Fruit fly (Drosophila melanogaster) ovary, adult (tissue): Measurements from ENCODE around the gene CG12057.

Source experiments
- CG17801 ChIP-seq: fragments of 200-800 bp; optimal IDR thresholded peaks from 2 replicates; lab custom pipeline; 2019; ENCODE audit warnings: missing biosample characterization, mild to moderate bottlenecking, missing genetic modification characterization, moderate library complexity; ENCODE audit not compliant: partially characterized antibody

CG12057 gene

DNA sequence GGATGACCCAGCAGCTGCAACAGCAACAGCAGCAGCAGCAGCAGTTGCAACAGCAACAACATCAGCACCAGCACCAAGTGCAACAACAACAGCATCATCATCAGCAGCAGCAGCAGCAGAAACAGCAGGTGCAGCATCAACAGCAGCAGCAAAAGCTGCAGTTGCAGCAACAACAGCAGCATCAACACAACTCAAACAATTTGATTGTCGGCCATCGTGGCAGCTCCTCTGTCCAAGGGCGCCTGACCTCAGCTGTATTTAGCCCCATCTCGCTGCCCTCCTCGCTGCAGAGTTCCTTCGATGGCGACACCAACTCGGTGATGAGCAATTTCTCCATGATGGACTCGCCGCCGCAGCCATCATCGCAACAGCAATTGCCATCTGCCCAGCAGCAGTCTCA lies 23.2 kb upstream of the CG12057 start:
- TF ChIP-seq CG17801: no peak

DNA sequence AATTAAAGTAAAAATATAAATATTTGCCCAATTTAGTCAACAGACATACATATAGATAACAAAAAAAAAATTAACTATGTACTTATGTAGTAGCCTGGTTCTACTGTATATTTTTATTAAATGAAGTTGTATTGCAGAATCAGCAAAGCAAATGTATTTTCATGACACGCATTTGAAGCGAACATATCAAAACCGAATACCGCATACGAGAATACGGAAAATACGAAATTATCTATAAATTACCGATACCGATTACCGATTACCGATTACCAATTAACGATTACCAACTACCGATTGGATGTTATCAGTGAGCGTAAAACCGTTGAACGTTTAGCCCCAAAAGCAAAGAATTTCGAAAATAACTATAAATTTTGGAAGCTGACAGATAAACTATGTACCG lies 4.0 kb upstream of the CG12057 start:
- TF ChIP-seq CG17801: no peak

DNA sequence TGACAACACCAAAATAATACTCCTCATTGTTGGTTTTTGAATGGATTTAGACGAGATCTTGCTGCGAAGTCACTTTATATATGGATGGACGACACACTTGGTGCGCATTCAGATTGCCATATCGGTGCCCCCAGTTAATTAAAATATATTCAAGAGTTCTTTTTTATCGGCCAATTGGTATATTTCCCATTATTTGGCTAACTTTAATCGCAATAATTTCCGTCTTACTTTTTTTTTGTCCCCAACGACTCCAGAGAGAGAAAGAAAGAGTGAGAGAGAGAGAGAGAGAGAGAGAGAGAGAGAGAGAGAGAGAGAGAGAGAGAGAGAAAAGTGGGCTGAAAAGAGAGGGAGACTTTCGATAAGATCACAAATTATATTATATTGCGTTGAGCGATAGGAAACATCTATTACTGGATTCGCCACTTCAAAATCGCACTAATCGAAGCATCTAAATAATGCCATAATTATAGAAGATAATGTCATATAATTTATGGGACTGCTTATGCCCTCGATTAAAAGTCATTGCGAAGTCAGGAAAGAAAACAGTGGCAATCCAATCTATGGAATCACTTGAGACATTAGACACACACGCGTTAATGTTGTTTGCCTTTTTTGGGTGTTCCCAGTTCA lies 787 bp upstream of the CG12057 start, which contains the start of gene CG12115:
CG12115 (minus strand) TSS at position 51 of the 630 bp plus-strand sequence.
- TF ChIP-seq CG17801: no peak

DNA sequence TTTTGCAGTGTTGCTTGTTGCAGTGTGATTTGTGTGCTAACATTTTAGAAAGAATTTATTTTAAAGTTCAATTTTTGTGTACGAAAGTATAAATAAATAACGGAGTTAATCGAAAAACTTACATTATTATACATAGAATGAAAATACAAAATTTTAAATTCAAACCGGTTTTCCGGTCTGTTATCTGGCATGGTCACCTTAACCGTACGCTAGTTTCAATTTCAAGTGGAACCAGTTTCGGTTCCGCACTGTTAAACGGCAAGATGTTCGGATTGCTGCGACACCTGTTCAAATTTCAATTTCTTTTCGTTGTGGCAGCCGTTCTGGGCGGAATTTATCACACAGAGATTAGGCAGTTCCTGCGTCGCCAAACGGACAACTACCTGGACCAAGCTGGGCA lies 972 bp downstream of the CG12057 start, which contains the start of gene CG12056:
CG12056 (plus strand) TSS at position 241 of the 400 bp plus-strand sequence.
- TF ChIP-seq CG17801: no peak

DNA sequence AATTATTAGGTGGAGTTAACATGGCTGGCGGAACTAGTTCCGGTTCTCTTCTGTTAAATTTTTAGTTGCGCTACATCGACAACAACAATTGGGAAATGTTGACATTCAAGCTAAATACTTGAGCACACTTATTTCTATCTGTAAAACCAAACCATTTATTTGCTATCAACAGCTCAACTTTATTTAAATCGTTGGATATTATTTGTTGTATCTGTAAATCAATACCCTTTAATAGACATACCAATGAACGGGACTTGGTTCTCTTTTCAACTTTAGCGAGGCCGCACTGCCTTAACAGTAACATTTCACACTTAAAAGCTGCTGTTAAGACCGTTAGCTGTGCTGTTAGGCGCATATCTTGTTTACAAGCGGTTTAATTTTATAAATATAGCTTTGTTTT lies 2.1 kb downstream of the CG12057 start, which contains the start of gene CG12106:
CG12106 (plus strand) TSS at position 295 of the 400 bp plus-strand sequence.
- TF ChIP-seq CG17801: peak; percentile 70

DNA sequence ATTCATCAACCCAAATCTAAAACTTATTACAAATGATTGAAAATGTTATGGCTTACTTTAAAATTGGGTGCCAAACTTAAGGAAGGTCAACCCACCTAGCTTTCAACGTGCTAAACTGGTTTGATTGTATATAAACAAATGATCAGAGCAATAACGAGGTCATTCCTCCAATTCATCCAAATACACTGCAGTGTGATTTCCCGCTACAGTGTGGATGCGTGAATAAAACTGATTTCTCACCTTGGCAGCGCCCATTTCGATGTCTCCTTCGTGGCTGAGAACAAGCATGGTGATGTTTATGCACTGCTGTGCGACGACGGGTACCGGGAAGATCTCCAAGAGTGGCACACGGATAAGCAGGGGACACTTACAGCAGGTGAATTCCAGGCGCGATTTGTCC lies 3.9 kb downstream of the CG12057 start:
- TF ChIP-seq CG17801: no peak

DNA sequence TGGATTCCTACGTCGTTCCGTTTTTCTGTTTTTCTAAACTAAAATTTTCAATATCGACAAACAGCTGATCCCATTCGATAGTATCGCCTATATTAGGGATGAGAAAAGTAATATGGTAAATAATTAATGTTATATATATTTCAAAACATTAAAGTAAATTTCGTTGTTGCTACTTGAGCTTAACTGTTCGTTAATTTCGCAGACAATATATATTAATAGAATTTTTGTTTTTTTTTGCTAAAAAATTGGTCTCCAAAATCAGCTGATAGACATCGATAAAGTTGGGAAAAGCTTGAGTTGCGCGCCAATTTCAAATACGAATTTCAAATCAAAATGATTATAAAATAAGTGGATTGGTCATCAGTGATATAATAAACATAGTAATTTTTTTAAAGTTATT lies 4.9 kb downstream of the CG12057 start, which contains the start of gene CG12118:
CG12118 (minus strand) TSS at position 53 of the 400 bp plus-strand sequence.
- TF ChIP-seq CG17801: peak; percentile 89

DNA sequence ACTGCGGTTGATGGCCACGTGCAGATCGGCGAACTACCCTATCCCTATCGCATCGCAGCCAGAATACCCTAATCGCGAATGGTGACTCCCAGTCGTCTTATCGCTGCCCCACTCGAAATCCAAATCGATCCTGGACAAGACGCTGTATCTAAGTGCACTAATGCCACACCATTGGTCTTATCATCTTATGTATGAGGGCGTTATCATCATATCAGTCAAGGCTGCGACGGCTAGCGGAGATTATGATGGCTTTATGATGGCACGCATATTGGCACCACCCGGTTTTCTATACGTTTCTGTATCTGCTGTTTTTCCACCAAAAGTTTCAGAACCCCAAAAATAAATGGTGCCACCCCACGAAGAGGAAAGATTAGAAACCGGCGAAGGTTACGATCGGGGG lies 8.8 kb downstream of the CG12057 start:
- no peak for TF ChIP-seq CG17801

DNA sequence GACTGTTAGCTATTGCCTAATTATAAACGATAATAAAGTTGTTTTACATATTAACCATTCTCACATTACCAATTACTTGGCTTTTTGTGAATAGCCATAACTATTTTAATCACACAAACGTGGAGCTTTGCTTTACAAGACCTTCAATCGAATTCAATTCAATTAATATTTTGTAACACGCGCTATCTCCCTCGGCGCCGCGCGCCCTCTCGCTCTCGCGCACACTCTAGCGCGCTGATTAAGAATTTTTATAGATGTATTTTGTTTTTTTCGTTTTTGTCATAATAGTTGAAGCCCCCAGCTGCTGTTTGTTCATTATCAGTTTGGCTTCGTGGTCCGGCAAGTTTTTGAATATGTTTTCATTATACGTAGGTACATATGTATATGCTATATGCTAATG lies 9.6 kb downstream of the CG12057 start:
- TF ChIP-seq CG17801: no peak

DNA sequence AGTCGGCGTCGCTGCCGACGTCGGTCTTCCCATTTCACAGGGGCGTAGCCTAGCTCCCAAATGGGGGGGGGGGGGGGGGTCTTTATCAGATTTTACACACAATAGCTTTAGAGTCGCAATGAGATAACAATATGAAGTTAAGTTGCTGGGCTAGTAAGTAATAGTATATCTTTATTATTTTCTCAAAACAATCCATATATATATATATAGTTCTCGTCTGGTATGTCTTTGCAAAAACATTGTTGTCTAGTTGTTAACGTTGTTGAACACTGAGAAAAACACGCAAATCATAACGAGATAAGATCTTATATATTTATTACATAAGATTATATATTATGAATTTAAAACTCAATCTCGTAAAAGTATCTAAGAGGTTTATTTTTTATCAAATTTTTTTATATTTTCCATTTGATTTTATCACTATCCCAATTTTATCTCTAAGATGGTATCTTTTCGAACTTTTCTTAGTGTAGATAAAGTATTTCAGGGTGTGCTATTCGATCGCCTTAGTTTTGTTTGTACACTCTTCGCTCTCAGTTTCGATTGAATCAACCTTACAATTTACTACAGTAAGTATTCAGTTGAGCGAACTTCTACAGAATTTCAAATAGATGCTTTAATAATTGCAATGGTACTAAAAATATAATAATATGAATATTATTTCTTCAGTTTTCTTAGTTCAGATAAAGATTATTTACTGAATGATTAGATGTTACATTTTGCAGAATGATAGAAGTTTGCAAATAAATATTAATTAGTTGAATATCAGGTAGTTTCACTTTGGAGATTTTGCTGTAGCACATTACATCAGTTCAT lies 10.6 kb downstream of the CG12057 start:
- TF ChIP-seq CG17801: peak; percentile 49

DNA sequence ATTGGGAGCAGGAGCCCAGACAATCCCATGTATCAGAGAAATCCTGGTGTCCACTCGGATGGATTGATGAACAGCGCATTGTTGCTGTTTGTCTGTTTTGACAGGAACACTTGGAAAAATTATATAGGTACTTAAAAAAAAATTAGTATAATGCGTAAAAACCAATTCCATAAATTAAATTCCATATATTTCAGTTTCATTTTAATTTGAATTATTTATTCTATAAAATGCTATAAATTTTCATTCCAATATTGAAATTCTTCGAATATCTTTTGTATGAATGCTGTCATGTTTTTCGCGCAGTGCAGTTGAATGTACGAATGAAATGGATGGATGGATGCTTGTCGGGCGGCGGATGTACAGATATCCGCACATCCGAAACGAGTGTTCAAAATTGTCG lies 19.3 kb downstream of the CG12057 start, which contains the start of gene SmydA-9:
SmydA-9 (minus strand) TSS at position 101 of the 400 bp plus-strand sequence.
- no peak for TF ChIP-seq CG17801

DNA sequence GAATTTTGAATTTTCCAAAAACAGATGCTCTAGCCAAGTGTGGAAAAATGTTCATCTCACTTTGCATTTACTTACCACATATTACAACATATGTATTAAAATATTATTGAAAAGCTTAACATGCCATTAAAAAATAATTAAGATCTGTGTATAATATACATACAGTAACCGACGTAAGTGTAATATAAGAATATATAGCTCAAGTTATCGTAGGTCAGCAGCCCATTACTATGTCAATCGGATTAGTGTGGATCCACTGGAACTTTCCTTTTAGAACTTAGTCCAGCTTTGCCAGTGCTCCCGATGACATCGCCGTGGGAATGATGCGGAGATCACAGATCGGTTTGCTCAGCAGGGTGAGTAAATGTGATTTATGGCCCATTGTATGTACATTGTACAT lies 23.1 kb downstream of the CG12057 start, which contains the start of gene Obp8a:
Obp8a (plus strand) TSS at position 301 of the 400 bp plus-strand sequence.
- TF ChIP-seq CG17801: no peak

DNA sequence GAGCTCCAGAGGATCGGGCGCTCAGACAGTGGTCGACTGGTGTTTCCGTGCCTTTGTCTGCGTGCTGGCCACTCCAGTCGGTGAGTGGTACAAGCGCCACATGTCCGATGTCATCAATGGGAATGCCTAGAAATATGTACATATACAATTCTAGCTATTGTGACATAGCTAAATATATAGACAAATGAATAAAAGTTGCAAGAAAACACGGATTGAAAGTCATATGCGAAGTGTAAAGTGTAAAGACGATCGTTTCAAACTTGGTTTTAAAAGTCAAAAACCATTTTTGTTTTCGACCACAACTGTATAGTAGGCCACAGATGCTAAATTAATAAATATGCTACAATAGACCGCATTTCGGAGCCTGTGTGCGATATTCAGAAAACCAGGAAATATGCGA lies 24.0 kb downstream of the CG12057 start, which contains the start of gene CG15368:
CG15368 (plus strand) TSS at position 301 of the 400 bp plus-strand sequence.
- TF ChIP-seq CG17801: no peak

DNA sequence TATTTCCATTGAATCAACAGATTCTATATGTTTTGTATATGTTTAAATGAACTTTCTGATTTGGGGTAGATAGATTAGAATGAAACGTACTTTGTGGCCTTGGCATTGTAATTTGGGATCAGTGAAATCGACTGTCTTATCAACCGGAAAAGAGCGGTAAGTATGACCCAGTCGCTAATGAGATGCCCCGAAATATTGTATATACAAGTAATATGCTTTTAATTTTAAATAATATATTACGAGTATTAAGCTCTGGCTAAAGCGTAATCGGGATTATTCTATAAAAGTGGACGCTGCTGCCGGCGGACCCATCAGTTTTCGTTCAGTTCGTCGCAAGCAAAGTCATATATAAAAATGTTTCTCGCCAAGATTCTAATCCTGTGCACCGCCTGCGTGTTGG lies 25.1 kb downstream of the CG12057 start, which contains the start of gene CG15369:
CG15369 (plus strand) TSS at position 301 of the 400 bp plus-strand sequence.
- TF ChIP-seq CG17801: no peak

DNA sequence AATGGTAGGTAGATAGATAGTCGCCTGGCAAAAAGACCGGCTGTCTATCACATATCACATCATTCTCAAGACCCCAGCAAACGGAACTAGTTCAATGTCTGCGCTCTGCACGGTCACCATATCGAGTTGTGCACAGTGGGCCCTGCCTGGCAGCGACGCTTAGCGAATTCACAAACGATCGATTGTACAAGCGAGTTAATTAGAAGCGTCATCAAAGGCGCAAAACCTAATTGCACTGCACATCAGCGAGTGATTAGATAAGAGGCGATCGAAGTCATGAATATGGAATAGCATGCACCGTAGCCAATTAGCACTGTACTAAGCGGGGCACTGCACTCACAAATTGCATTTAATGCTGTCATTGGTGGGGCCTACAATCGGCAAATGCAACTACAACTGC lies 29.0 kb downstream of the CG12057 start:
- TF ChIP-seq CG17801: no peak

DNA sequence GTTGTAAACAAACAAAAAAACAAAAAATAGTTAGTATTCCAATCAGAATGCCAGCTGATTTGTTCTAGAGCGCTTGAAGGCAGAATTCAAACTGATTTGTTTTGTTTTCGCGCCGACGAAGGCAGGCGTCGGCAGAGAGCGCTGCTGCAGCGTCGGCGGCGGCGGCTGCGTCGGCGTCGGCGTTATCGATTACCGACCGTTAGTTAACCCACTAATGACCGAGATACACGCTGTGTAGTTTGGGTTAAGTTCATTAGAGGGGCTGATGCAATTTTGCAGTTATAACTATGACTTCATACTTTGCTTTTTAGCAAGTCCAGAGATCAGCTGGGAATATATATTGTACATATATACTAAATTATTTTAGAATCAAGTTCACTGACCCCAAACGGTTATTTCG lies 31.7 kb downstream of the CG12057 start, which contains the start of gene t:
t (minus strand) TSS at position 76 of the 400 bp plus-strand sequence.
- TF ChIP-seq CG17801: no peak

DNA sequence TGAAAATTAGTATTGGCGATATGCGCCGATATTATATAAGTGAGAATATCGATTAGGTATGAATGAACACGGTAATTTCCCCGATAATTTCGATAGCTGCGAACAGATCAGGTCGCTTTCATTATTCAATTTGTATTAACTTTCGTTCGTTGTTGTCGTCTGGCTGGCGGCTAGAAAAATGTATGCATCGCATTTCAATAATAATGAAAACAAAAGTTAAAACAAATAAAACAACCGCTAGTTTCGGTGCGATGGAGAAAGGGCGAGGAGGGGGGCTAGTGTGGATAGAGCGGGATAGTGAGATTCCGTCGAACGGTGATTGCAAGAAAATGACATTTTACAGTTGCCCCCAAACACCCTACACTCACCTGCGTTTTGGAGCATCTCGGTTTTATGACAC lies 33.0 kb downstream of the CG12057 start:
- no peak for TF ChIP-seq CG17801
